Fruit fly (Drosophila melanogaster): Measurements from ENCODE around the gene Roc1a.

Roc1a gene

dm6 chrX:629239-629821 is 17.8 kb upstream of the Roc1a start, which contains the start of the genes RpL36 and Mybbp1A (continued):
- TF ChIP-seq Bteb2 (GFP tag; optimal IDR thresholded peaks at IDR 0.05) (peak; percentile 25), Lim3 (GFP tag; IDR thresholded peaks at IDR 0.05) (no peak), CG8478 (optimal IDR thresholded peaks at IDR 0.05) (no peak), cas (GFP tag; IDR thresholded peaks at IDR 0.05) (no peak), ab (GFP tag; optimal IDR thresholded peaks at IDR 0.05) (no peak), otp (GFP tag; IDR thresholded peaks at IDR 0.05) (peak; percentile 66), HLH4C (GFP tag; IDR thresholded peaks at IDR 0.05; ENCODE audit: partially characterized antibody) (peak; percentile 92), CG11093 (GFP tag; IDR thresholded peaks at IDR 0.05) (no peak), ssp (GFP tag; IDR thresholded peaks at IDR 0.05) (peak; percentile 50), sd (tag; optimal IDR thresholded peaks at IDR 0.05) (no peak), Oaz (GFP tag; IDR thresholded peaks at IDR 0.05) (peak; percentile 38; the same call in 1 of the 2 replicates), CG7987 (GFP tag; optimal IDR thresholded peaks at IDR 0.05) (peak; percentile 87), CG2199 (GFP tag; IDR thresholded peaks at IDR 0.05) (0 out of 3 replicates have a peak, but pooled peaks have one; percentile 17), CG14860 (GFP tag; IDR thresholded peaks at IDR 0.05; ENCODE audit: partially characterized antibody) (peak; percentile 89), h (optimal IDR thresholded peaks at IDR 0.05) (no peak), sob (GFP tag; IDR thresholded peaks at IDR 0.05) (peak; percentile 80), mam (GFP tag; optimal IDR thresholded peaks at IDR 0.05) (peak; percentile 75), slbo (GFP tag; IDR thresholded peaks at IDR 0.05) (peak; percentile 79), jigr1 (GFP tag; IDR thresholded peaks at IDR 0.05) (no peak), knrl (GFP tag; IDR thresholded peaks at IDR 0.05; ENCODE audit: partially characterized antibody) (peak; percentile 89), CG17612 (GFP tag; IDR thresholded peaks at IDR 0.05) (no peak), Elba2 (GFP tag; optimal IDR thresholded peaks at IDR 0.05) (no peak), CG6254 (GFP tag; optimal IDR thresholded peaks at IDR 0.05) (peak; percentile 59), MTF-1 (GFP tag; optimal IDR thresholded peaks at IDR 0.05; ENCODE audit: borderline replicate concordance) (peak; percentile 64), CG6654 (GFP tag; optimal IDR thresholded peaks at IDR 0.05) (no peak), Jarid2 (GFP tag; optimal IDR thresholded peaks at IDR 0.05) (no peak), CG6683 (GFP tag; optimal IDR thresholded peaks at IDR 0.05) (peak; percentile 56), Taf1 (GFP tag; IDR thresholded peaks at IDR 0.05) (no peak), CG17802 (tag; optimal IDR thresholded peaks at IDR 0.05) (peak; percentile 35), nerfin-2 (GFP tag; IDR thresholded peaks at IDR 0.05; ENCODE audit: partially characterized antibody) (peak; percentile 83), grau (tag; optimal IDR thresholded peaks at IDR 0.05) (peak; percentile 62), Atf3 (GFP tag; optimal IDR thresholded peaks at IDR 0.05) (peak; percentile 62), Aef1 (GFP tag; IDR thresholded peaks at IDR 0.05) (peak; percentile 28; the same call in 1 of the 3 replicates), Fer1 (GFP tag; optimal IDR thresholded peaks at IDR 0.05) (peak; percentile 87), emc (GFP tag; optimal IDR thresholded peaks at IDR 0.05) (peak; percentile 80), CG15514 (GFP tag; optimal IDR thresholded peaks at IDR 0.05) (peak; percentile 93), Meics (GFP tag; optimal IDR thresholded peaks at IDR 0.05) (peak; percentile 87), tin (GFP tag; optimal IDR thresholded peaks at IDR 0.05) (peak; percentile 65), CHES-1-like (GFP tag; optimal IDR thresholded peaks at IDR 0.05) (peak; percentile 85), bbx (GFP tag; IDR thresholded peaks at IDR 0.05; ENCODE audit: partially characterized antibody) (peak; percentile 80), trh (GFP tag; optimal IDR thresholded peaks at IDR 0.05) (peak; percentile 50), CG9609 (GFP tag; optimal IDR thresholded peaks at IDR 0.05) (peak; percentile 73), eyg (GFP tag; optimal IDR thresholded peaks at IDR 0.05) (peak; percentile 77), CG10979 (tag; optimal IDR thresholded peaks at IDR 0.05) (peak; percentile 51), BEAF-32 (GFP tag; optimal IDR thresholded peaks at IDR 0.05) (peak; percentile 96), CG13123 (GFP tag; optimal IDR thresholded peaks at IDR 0.05) (peak; percentile 32), nom (GFP tag; optimal IDR thresholded peaks at IDR 0.05) (peak; percentile 82), mld (GFP tag; IDR thresholded peaks at IDR 0.05; ENCODE audit: partially characterized antibody) (peak; percentile 64; the same call in 2 of the 3 replicates), CG8765 (GFP tag; IDR thresholded peaks at IDR 0.05) (0 out of 2 replicates have a peak, but pooled peaks have one; percentile 18), fd64A (GFP tag; optimal IDR thresholded peaks at IDR 0.05) (peak; percentile 68)
